Worm (Caenorhabditis elegans) whole organism, early embryonic: ENCODE results near the gene ZK154.4.

Source experiments
- B0310.2 ChIP-seq: sonication (generic microtip); optimal IDR thresholded peaks from 2 replicates; lab custom pipeline; 2016; ENCODE audit warnings: mild to moderate bottlenecking, missing genetic modification characterization, missing compliant biosample characterization
- aly-1 ChIP-seq: sonication (generic microtip); optimal IDR thresholded peaks from 2 replicates; lab custom pipeline; 2016; ENCODE audit warnings: missing genetic modification characterization, missing compliant biosample characterization
- ama-1 ChIP-seq: fragments of 150-350 bp; optimal IDR thresholded peaks from 2 replicates; lab custom pipeline; 2014
- flt-1 ChIP-seq: fragments of 200-800 bp; sonication (Bioruptor generic); IDR thresholded peaks from 2 replicates; pipeline ENCODE4 v1.3.6; 2022; ENCODE audit warnings: missing genetic modification characterization, missing compliant biosample characterization
- hnd-1 ChIP-seq: sonication (generic microtip); optimal IDR thresholded peaks from 2 replicates; lab custom pipeline; 2016; ENCODE audit warnings: missing genetic modification characterization, missing compliant biosample characterization
- scrt-1 ChIP-seq: fragments of 200-800 bp; sonication (Bioruptor generic); IDR thresholded peaks from 2 replicates; pipeline ENCODE4 v1.3.6; 2022; ENCODE audit warnings: missing genetic modification characterization, missing compliant biosample characterization
- tbx-37 ChIP-seq: fragments of 200-800 bp; sonication (Bioruptor generic); conservative IDR thresholded peaks from 2 replicates; pipeline ENCODE4 v1.3.6; 2022; ENCODE audit warnings: missing genetic modification reagents, missing genetic modification characterization, missing compliant biosample characterization
- tra-4 ChIP-seq: sonication (generic microtip); optimal IDR thresholded peaks from 2 replicates; lab custom pipeline; 2017; ENCODE audit warnings: missing genetic modification characterization, missing compliant biosample characterization

- TF ChIP-seq ama-1 (lab: Kevin White, UChicago) (no peak), flt-1 (GFP tag; lab: Robert Waterston, UW) (no peak), tra-4 (no peak), B0310.2 (tag; lab: Kevin White, UChicago) (no peak), tbx-37 (no peak), hnd-1 (tag; lab: Kevin White, UChicago) (no peak), aly-1 (tag; lab: Kevin White, UChicago) (no peak), scrt-1 (no peak)
These were observed 48.6 kb downstream of the ZK154.4 start for ce11 chrX:7733571-7733970.
